Worm (Caenorhabditis elegans): Measurements from ENCODE around the gene tac-1.
"Not testable (repeated sequence)": the region's sequence is repeated elsewhere in the genome, so short reads cannot be mapped to it uniquely, and the experiment has no call there.

The tac-1 gene

DNA sequence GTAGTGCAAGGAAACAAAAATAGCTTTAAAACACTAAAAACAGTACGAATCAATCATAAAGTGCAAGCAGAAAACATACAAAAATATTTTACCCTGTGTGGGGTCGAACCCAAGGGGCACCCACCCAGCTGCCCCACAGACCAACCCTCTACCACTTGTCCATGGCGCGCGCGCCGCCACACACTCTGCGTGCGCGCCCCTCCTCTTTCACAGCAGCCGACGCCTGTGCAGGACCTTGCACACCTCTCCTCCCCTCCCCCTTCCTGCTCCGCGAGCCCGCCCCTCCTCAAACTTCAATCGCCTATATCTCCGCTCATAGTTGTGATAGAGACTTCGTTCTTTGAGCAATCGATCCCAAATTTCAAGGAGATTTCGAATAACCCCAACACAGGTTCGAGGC lies 8.9 kb upstream of the tac-1 start:
- TF ChIP-seq hsf-1 (GFP tag; IDR thresholded peaks at IDR 0.05), result peak; percentile 62; the same call in 1 of the 2 replicates
- peak; percentile 80 for TF ChIP-seq mcd-1 (GFP tag; IDR thresholded peaks at IDR 0.05)
- peak; percentile 63; the same call in 1 of the 2 replicates for TF ChIP-seq Y53G8AR.9 (GFP tag; conservative IDR thresholded peaks at IDR 0.05)
- 0 out of 2 replicates have a peak, but pooled peaks have one; percentile 34 for TF ChIP-seq hmg-1.2 (GFP tag; IDR thresholded peaks at IDR 0.05)
- peak; percentile 72; the same call in 1 of the 2 replicates for TF ChIP-seq ekl-4 (GFP tag; IDR thresholded peaks at IDR 0.05)
- peak; percentile 74; the same call in 1 of the 2 replicates for TF ChIP-seq nfyb-1 (GFP tag; IDR thresholded peaks at IDR 0.05)
- TF ChIP-seq ztf-28 (GFP tag; IDR thresholded peaks at IDR 0.05), result peak; percentile 59; the same call in 1 of the 2 replicates
- peak; percentile 99 for TF ChIP-seq egrh-3 (GFP tag; IDR thresholded peaks at IDR 0.05)
- peak; percentile 71 for TF ChIP-seq madf-6 (GFP tag; IDR thresholded peaks at IDR 0.05)
- TF ChIP-seq rcor-1 (GFP tag; IDR thresholded peaks at IDR 0.05), result peak; percentile 74
- peak; percentile 95 for TF ChIP-seq D2030.7 (GFP tag; IDR thresholded peaks at IDR 0.05)
- TF ChIP-seq F33H1.4 (GFP tag; IDR thresholded peaks at IDR 0.05), result peak; percentile 65
- peak; percentile 100 for TF ChIP-seq lin-26 (GFP tag; IDR thresholded peaks at IDR 0.05)
- peak; percentile 53; the same call in 1 of the 2 replicates for TF ChIP-seq attf-6 (GFP tag; IDR thresholded peaks at IDR 0.05)
- TF ChIP-seq Y95B8A.8 (GFP tag; IDR thresholded peaks at IDR 0.05), result peak; percentile 67; the same call in 1 of the 2 replicates
- TF ChIP-seq pbrm-1 (GFP tag; IDR thresholded peaks at IDR 0.05), result peak; percentile 88
- TF ChIP-seq snpc-4 (GFP tag; optimal IDR thresholded peaks at IDR 0.05), result not testable (repeated sequence)
- TF ChIP-seq snpc-4 (tag; optimal IDR thresholded peaks at IDR 0.05), result peak in 1 of 4 experiments; percentile 68
- TF ChIP-seq dox-1 (GFP tag; IDR thresholded peaks at IDR 0.05), result peak; percentile 87

DNA sequence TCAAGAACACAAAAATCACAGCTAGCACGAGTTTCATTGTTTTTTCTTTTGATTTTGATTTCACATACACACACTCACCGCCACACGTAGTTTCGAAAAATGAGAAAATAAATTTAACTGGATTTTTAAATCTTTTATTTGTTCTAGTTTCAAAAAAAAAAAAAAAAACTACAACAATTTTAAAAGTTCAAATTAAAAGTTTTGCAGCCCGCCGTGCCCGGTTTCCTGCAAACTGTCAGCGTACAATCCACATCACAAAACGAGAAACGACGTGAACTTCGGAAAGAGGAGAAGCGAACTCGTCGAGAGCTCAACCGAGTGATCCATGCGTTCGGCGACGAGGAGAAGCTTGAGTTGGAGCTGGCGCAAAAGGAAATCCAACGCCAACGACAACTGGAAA lies 4.0 kb upstream of the tac-1 start, which contains the start of gene Y54E2A.5:
Gene Y54E2A.5, minus strand, starts transcription at position 101 of the 400 bp plus-strand sequence.
- TF ChIP-seq hlh-26 (GFP tag; conservative IDR thresholded peaks at IDR 0.05) (no peak), zfh-2 (GFP tag; conservative IDR thresholded peaks at IDR 0.05) (no peak), ztf-3 (GFP tag; optimal IDR thresholded peaks at IDR 0.05) (no peak), F39B2.1 (GFP tag; IDR thresholded peaks at IDR 0.05) (no peak), nfya-1 (tag; optimal IDR thresholded peaks at IDR 0.05; ENCODE audit: borderline replicate concordance, insufficient read depth) (no peak), nhr-179 (tag; optimal IDR thresholded peaks at IDR 0.05) (no peak), Y53F4B.3 (GFP tag; IDR thresholded peaks at IDR 0.05) (no peak), ceh-100 (GFP tag; IDR thresholded peaks at IDR 0.05) (no peak), lsy-27 (tag; optimal IDR thresholded peaks at IDR 0.05; ENCODE audit: borderline replicate concordance, insufficient read depth) (no peak), sea-2 (GFP tag; IDR thresholded peaks at IDR 0.05) (no peak), mel-28 (tag; optimal IDR thresholded peaks at IDR 0.05; ENCODE audit: borderline replicate concordance) (no peak)

DNA sequence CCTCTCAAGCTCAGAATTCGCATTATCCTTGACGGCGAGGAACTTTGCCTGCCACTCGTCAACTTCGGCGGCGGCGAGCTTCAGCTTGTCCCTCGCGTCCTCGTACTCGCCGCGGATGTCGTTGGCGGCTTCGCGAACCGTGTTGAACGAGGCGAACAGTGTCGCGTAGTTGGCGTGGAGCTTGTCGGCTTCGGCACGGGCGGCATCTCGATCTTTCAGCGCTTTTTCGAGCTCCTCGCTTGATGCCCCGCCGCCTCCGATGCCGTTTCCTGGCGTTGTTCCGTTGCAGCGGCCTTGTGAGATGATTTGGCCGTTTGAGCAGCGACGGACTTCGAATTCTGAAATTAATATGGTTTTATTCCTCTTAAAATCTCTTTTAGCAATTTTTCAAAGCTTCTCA lies 431 bp downstream of the tac-1 start:
- TF ChIP-seq egrh-3 (GFP tag; IDR thresholded peaks at IDR 0.05), result peak; percentile 79; the same call in 1 of the 2 replicates
- TF ChIP-seq pha-4 (tag; optimal IDR thresholded peaks at IDR 0.05), result no peak
- peak; percentile 89 for TF ChIP-seq zfh-2 (GFP tag; conservative IDR thresholded peaks at IDR 0.05)
- no peak for TF ChIP-seq tbp1 (GFP tag; optimal IDR thresholded peaks at IDR 0.05)
- no peak for TF ChIP-seq lin-26 (GFP tag; IDR thresholded peaks at IDR 0.05)
- TF ChIP-seq D2030.7 (GFP tag; IDR thresholded peaks at IDR 0.05), result no peak

DNA sequence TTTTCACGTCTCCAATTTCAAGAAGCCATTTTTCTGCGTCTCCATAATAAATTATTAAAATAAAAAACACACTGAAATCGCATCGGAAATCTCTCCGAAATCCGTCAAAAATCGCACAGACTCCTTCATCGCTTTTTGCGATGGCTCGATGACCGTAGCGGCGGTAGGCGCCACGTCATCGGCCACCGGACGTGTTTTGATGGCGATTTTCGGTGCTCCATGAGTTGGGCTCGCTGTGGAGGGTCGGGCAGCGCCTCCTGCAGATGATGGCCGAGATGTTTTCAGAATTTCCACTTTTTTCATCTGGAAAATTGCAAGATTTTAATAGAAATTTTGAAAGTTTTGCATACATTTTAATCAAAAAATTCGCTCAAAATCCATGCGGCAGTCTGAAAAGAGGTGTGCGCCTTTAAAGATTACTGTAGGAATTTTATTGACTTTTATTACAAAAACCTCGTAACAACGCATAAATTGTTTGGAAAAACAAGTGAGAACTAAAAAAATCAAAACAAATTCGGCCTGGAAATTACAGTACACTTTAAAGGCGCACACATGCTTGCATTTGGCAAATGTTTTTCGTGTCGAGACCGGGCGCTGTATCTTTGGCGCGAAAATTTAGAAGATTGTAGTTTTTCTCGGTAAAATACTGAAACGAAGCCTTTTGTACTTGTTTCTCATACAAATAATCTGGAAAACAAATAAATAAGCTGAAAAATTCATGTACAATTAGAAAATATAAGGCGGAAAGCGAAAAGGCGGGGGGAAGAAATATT lies 1.3 kb downstream of the tac-1 start, which contains the start of gene smg-9:
Gene smg-9, minus strand, starts transcription at position 663 of the 773 bp plus-strand sequence.
- no peak for TF ChIP-seq ceh-58 (GFP tag; IDR thresholded peaks at IDR 0.05)
- TF ChIP-seq madf-8 (GFP tag; conservative IDR thresholded peaks at IDR 0.05), result peak; percentile 43
- no peak for TF ChIP-seq F37B4.10 (GFP tag; IDR thresholded peaks at IDR 0.05)
- 0 out of 2 replicates have a peak, but pooled peaks have one; percentile 32 for TF ChIP-seq D2030.7 (GFP tag; IDR thresholded peaks at IDR 0.05)
- no peak for TF ChIP-seq let-526 (GFP tag; IDR thresholded peaks at IDR 0.05)
- no peak for TF ChIP-seq aptf-3 (GFP tag; IDR thresholded peaks at IDR 0.05)
- no peak for TF ChIP-seq ztf-28 (GFP tag; IDR thresholded peaks at IDR 0.05)
- TF ChIP-seq snpc-1.1 (tag; optimal IDR thresholded peaks at IDR 0.05; ENCODE audit: insufficient read depth), result peak; percentile 11
- TF ChIP-seq F49E8.2 (tag; optimal IDR thresholded peaks at IDR 0.05; ENCODE audit: insufficient read depth), result peak; percentile 51
- TF ChIP-seq xnd-1 (tag; optimal IDR thresholded peaks at IDR 0.05), result peak; percentile 71
- no peak for TF ChIP-seq pha-4 (tag; optimal IDR thresholded peaks at IDR 0.05)
- TF ChIP-seq nfya-1 (tag; optimal IDR thresholded peaks at IDR 0.05; ENCODE audit: borderline replicate concordance, insufficient read depth), result no peak
- TF ChIP-seq lin-35 (GFP tag; optimal IDR thresholded peaks at IDR 0.05), result peak in 1 of 3 experiments; percentile 26
- peak; percentile 56; the same call in 1 of the 2 replicates for TF ChIP-seq zfh-2 (GFP tag; conservative IDR thresholded peaks at IDR 0.05)
- TF ChIP-seq F33H1.4 (GFP tag; IDR thresholded peaks at IDR 0.05), result peak; percentile 75
